Fruit fly (Drosophila melanogaster): Measurements from ENCODE around the gene Reps.

The Reps gene

DNA sequence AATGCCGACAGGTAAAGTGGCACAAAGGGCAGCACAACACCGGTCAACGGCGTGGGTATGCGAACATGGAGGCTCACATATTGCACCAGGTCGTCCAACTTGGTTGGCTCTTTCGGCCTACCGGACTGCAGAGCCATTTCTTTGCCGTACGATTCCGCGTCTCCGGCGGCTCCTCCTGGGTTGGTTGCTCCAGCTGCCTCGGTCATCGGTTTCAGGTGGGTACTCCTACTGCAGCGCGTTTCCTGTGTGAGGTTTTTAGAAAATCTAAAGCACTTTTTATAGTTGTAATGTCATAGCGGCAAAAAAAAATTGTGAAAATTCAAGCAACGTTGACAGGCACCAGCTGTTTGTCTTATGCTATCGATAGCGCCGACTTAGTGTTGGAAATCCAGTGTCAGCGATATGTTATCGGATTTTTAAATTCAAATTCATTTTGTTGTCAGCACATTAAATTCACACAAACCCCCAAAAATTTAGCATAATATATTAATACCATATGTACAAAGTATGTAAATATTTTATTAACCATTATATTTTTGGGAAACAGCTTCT lies 13.6 kb upstream of the Reps start, which contains the start of gene CG6230 (continued):
- no peak for TF ChIP-seq twi (tag; optimal IDR thresholded peaks at IDR 0.05)
- TF ChIP-seq so (GFP tag; IDR thresholded peaks at IDR 0.05), result no peak
- TF ChIP-seq Dref (GFP tag; IDR thresholded peaks at IDR 0.05), result peak; percentile 86
- TF ChIP-seq pum (GFP tag; optimal IDR thresholded peaks at IDR 0.05), result no peak
- TF ChIP-seq NC2α (GFP tag; optimal IDR thresholded peaks at IDR 0.05), result no peak
- no peak for TF ChIP-seq CG6854 (GFP tag; optimal IDR thresholded peaks at IDR 0.05)
- TF ChIP-seq CG18764 (GFP tag; optimal IDR thresholded peaks at IDR 0.05), result no peak
- TF ChIP-seq hb (GFP tag; IDR thresholded peaks at IDR 0.05; ENCODE audit: partially characterized antibody), result no peak
- TF ChIP-seq BtbVII (GFP tag; optimal IDR thresholded peaks at IDR 0.05), result no peak
- no peak for TF ChIP-seq toy (GFP tag; IDR thresholded peaks at IDR 0.05)
- no peak for TF ChIP-seq CG15479 (GFP tag; optimal IDR thresholded peaks at IDR 0.05)
- no peak for TF ChIP-seq CG7928 (GFP tag; optimal IDR thresholded peaks at IDR 0.05)
- TF ChIP-seq Bgb (GFP tag; IDR thresholded peaks at IDR 0.05; ENCODE audit: partially characterized antibody), result peak; percentile 71
- TF ChIP-seq bbx (GFP tag; IDR thresholded peaks at IDR 0.05; ENCODE audit: partially characterized antibody), result peak; percentile 73
- TF ChIP-seq chn (GFP tag; optimal IDR thresholded peaks at IDR 0.05), result no peak
- no peak for TF ChIP-seq Rx (GFP tag; IDR thresholded peaks at IDR 0.05)
- TF ChIP-seq CG9797 (GFP tag; optimal IDR thresholded peaks at IDR 0.05), result peak; percentile 18
- TF ChIP-seq z (GFP tag; IDR thresholded peaks at IDR 0.05), result no peak
- no peak for TF ChIP-seq fu2 (GFP tag; optimal IDR thresholded peaks at IDR 0.05)
- TF ChIP-seq C15 (GFP tag; IDR thresholded peaks at IDR 0.05), result no peak
- TF ChIP-seq CG7963 (GFP tag; IDR thresholded peaks at IDR 0.05; ENCODE audit: partially characterized antibody), result peak; percentile 11; the same call in 1 of the 3 replicates
- TF ChIP-seq CG14050 (GFP tag; IDR thresholded peaks at IDR 0.05), result no peak
- TF ChIP-seq CG7357 (GFP tag; IDR thresholded peaks at IDR 0.05), result no peak
- TF ChIP-seq CG3847 (GFP tag; IDR thresholded peaks at IDR 0.05), result no peak
- TF ChIP-seq ac (GFP tag; optimal IDR thresholded peaks at IDR 0.05), result no peak
- no peak for TF ChIP-seq ara (GFP tag; IDR thresholded peaks at IDR 0.05)
- TF ChIP-seq eve (GFP tag; optimal IDR thresholded peaks at IDR 0.05), result no peak
- no peak for TF ChIP-seq fd102C (GFP tag; optimal IDR thresholded peaks at IDR 0.05)
- no peak for TF ChIP-seq row (GFP tag; IDR thresholded peaks at IDR 0.05)
- TF ChIP-seq abd-A (tag; optimal IDR thresholded peaks at IDR 0.05), result no peak
- TF ChIP-seq dmrt99B (tag; optimal IDR thresholded peaks at IDR 0.05), result no peak
- no peak for TF ChIP-seq CG11247 (GFP tag; IDR thresholded peaks at IDR 0.05)
- peak; percentile 61; the same call in 2 of the 3 replicates for TF ChIP-seq knrl (GFP tag; IDR thresholded peaks at IDR 0.05; ENCODE audit: partially characterized antibody)
- no peak for TF ChIP-seq CHES-1-like (GFP tag; optimal IDR thresholded peaks at IDR 0.05)
- no peak for TF ChIP-seq ranshi (GFP tag; IDR thresholded peaks at IDR 0.05)
- TF ChIP-seq PHDP (tag; optimal IDR thresholded peaks at IDR 0.05), result no peak
- TF ChIP-seq Awh (GFP tag; IDR thresholded peaks at IDR 0.05), result no peak
- no peak for TF ChIP-seq CG13624 (GFP tag; optimal IDR thresholded peaks at IDR 0.05)
- TF ChIP-seq Gug (GFP tag; IDR thresholded peaks at IDR 0.05), result no peak
- no peak for TF ChIP-seq pfk (GFP tag; optimal IDR thresholded peaks at IDR 0.05)
- no peak for TF ChIP-seq CG15696 (tag; optimal IDR thresholded peaks at IDR 0.05)
- TF ChIP-seq ato (GFP tag; IDR thresholded peaks at IDR 0.05; ENCODE audit: partially characterized antibody), result peak; percentile 64
- TF ChIP-seq NC2β (GFP tag; optimal IDR thresholded peaks at IDR 0.05), result no peak
- TF ChIP-seq CG12236 (GFP tag; optimal IDR thresholded peaks at IDR 0.05), result no peak
- TF ChIP-seq slp2 (GFP tag; optimal IDR thresholded peaks at IDR 0.05), result no peak
- no peak for TF ChIP-seq Atf-2 (GFP tag; optimal IDR thresholded peaks at IDR 0.05)
- TF ChIP-seq stwl (tag; optimal IDR thresholded peaks at IDR 0.05), result peak; percentile 40
- no peak for TF ChIP-seq CG18619 (GFP tag; optimal IDR thresholded peaks at IDR 0.05)
- TF ChIP-seq Ravus (GFP tag; IDR thresholded peaks at IDR 0.05), result no peak
- no peak for TF ChIP-seq rib (GFP tag; IDR thresholded peaks at IDR 0.05)
- TF ChIP-seq CG6813 (GFP tag; optimal IDR thresholded peaks at IDR 0.05), result no peak
- TF ChIP-seq Mrtf (GFP tag; IDR thresholded peaks at IDR 0.05), result no peak

All from whole organism, embryonic.